Worm (Caenorhabditis elegans) whole organism, L1 larva: Measurements from ENCODE around the gene Y40H4A.2.

Source experiments
- C04F5.9 ChIP-seq: sonication (generic microtip); optimal IDR thresholded peaks from 2 replicates; lab custom pipeline; 2016; ENCODE audit warnings: missing genetic modification characterization, missing compliant biosample characterization
- C34B4.2 ChIP-seq: sonication (generic microtip); optimal IDR thresholded peaks from 2 replicates; lab custom pipeline; 2017; ENCODE audit warnings: mild to moderate bottlenecking, missing genetic modification characterization, missing compliant biosample characterization
- dpl-1 ChIP-seq, 3 experiments: fragments of 150-350 bp in 2 of 3; sonication (generic microtip) in 1 of 3; optimal IDR thresholded peaks; 2 replicates each; lab custom pipeline; 2014 to 2017; ENCODE audit warnings: missing biosample characterization in 3 of 3, missing genetic modification characterization in 3 of 3, missing genetic modification reagents in 3 of 3
- mdl-1 ChIP-seq, 2 experiments: fragments of 150-350 bp; optimal IDR thresholded peaks; 2 replicates each; lab custom pipeline; 2014 to 2017; ENCODE audit warnings: missing biosample characterization in 2 of 2, missing genetic modification characterization in 2 of 2, inconsistent platforms in 1 of 2
- nhr-237 ChIP-seq: fragments of 150-350 bp; optimal IDR thresholded peaks from 2 replicates; lab custom pipeline; 2014; ENCODE audit warnings: missing biosample characterization, missing genetic modification characterization
- nhr-76 ChIP-seq: sonication (generic microtip); optimal IDR thresholded peaks from 2 replicates; lab custom pipeline; 2017; ENCODE audit warnings: missing biosample characterization, missing genetic modification characterization
- snpc-4 ChIP-seq: fragments of 150-350 bp; optimal IDR thresholded peaks from 2 replicates; lab custom pipeline; 2014; ENCODE audit warnings: missing biosample characterization, missing genetic modification characterization
- snu-23 ChIP-seq: sonication (generic microtip); optimal IDR thresholded peaks from 2 replicates; lab custom pipeline; 2016; ENCODE audit warnings: missing genetic modification characterization, missing compliant biosample characterization

DNA sequence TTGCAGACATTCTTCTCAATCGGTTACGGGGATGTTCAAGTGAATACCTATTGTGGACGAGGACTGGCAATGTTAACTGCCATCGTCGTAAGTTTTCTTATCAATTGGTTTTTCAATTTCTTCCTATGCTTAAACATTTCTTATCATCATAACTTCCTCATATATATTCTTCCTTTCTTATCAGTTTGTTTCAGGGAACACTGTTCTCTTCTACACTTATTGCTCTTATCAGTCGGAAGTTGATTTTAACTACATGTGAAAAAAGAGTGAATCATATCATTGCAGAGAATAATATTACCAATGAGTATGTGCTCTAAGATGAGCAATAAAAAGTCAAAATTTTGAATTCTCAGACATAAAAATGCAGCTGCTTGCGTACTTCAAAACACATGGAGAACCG lies 43.1 kb downstream of the Y40H4A.2 start:
- TF ChIP-seq nhr-237 (tag; lab: Kevin White, UChicago): no peak
- no peak for TF ChIP-seq snu-23 (GFP tag; lab: Kevin White, UChicago)
- no peak for TF ChIP-seq dpl-1 (GFP tag; optimal IDR thresholded peaks at IDR 0.05; lab: Kevin White, UChicago)
- no peak for TF ChIP-seq mdl-1 (tag; optimal IDR thresholded peaks at IDR 0.05; lab: Kevin White, UChicago)
- no peak for TF ChIP-seq snpc-4 (tag; lab: Kevin White, UChicago)
- TF ChIP-seq C04F5.9 (tag; lab: Kevin White, UChicago): no peak
- TF ChIP-seq nhr-76: no peak
- no peak for TF ChIP-seq C34B4.2 (tag; lab: Kevin White, UChicago)
